Worm (Caenorhabditis elegans) whole organism, L2 larva: ENCODE data around the gene bus-18.

Experiments
- C34F6.9 ChIP-seq: fragments of 150-350 bp; optimal IDR thresholded peaks from 2 replicates; lab custom pipeline; 2014; ENCODE audit warnings: missing biosample characterization, missing genetic modification characterization
- F13H6.1 ChIP-seq: sonication (generic microtip); optimal IDR thresholded peaks from 2 replicates; lab custom pipeline; 2016; ENCODE audit warnings: missing genetic modification characterization, missing compliant biosample characterization
- R02D3.7 ChIP-seq: fragments of 150-350 bp; optimal IDR thresholded peaks from 2 replicates; lab custom pipeline; 2014; ENCODE audit warnings: missing biosample characterization, missing genetic modification characterization
- Y55F3AM.14 ChIP-seq: fragments of 200-800 bp; sonication (Bioruptor generic); optimal IDR thresholded peaks from 2 replicates; lab custom pipeline; 2018; ENCODE audit warnings: mild to moderate bottlenecking, missing genetic modification characterization, missing compliant biosample characterization
- ZK546.5 ChIP-seq: sonication (generic microtip); optimal IDR thresholded peaks from 2 replicates; lab custom pipeline; 2017; ENCODE audit warnings: missing biosample characterization, missing genetic modification characterization
- alr-1 ChIP-seq: fragments of 150-350 bp; optimal IDR thresholded peaks from 2 replicates; lab custom pipeline; 2014; ENCODE audit warnings: missing biosample characterization, missing genetic modification characterization
- aly-2 ChIP-seq: fragments of 150-350 bp; optimal IDR thresholded peaks from 2 replicates; lab custom pipeline; 2014; ENCODE audit warnings: missing biosample characterization, missing genetic modification characterization
- ama-1 ChIP-seq: fragments of 150-350 bp; optimal IDR thresholded peaks from 2 replicates; lab custom pipeline; 2018; ENCODE audit warnings: inconsistent platforms
- blmp-1 ChIP-seq: sonication (generic microtip); optimal IDR thresholded peaks from 2 replicates; lab custom pipeline; 2017; ENCODE audit warnings: missing genetic modification characterization, mild to moderate bottlenecking, missing compliant biosample characterization, antibody characterized with exemption, moderate library complexity; ENCODE audit not compliant: insufficient read depth
- ceh-16 ChIP-seq: fragments of 150-350 bp; optimal IDR thresholded peaks from 2 replicates; lab custom pipeline; 2014; ENCODE audit warnings: missing biosample characterization, missing genetic modification characterization
- ceh-82 ChIP-seq: fragments of 150-350 bp; optimal IDR thresholded peaks from 2 replicates; lab custom pipeline; 2014; ENCODE audit warnings: missing biosample characterization, missing genetic modification characterization
- crh-2 ChIP-seq: sonication (generic microtip); optimal IDR thresholded peaks from 2 replicates; lab custom pipeline; 2017; ENCODE audit warnings: missing biosample characterization, missing genetic modification characterization
- dmd-4 ChIP-seq: sonication (generic microtip); optimal IDR thresholded peaks from 2 replicates; lab custom pipeline; 2017; ENCODE audit warnings: missing biosample characterization, missing genetic modification characterization
- elt-1 ChIP-seq: fragments of 150-350 bp; optimal IDR thresholded peaks from 2 replicates; lab custom pipeline; 2014; ENCODE audit warnings: missing biosample characterization, missing genetic modification characterization
- elt-3 ChIP-seq: sonication (generic microtip); optimal IDR thresholded peaks from 2 replicates; lab custom pipeline; 2017; ENCODE audit warnings: missing biosample characterization, missing genetic modification characterization
- fos-1 ChIP-seq: fragments of 150-350 bp; optimal IDR thresholded peaks from 2 replicates; lab custom pipeline; 2014; ENCODE audit warnings: missing biosample characterization, missing genetic modification characterization
- lin-11 ChIP-seq: fragments of 150-350 bp; sonication (generic microtip); optimal IDR thresholded peaks from 2 replicates; lab custom pipeline; 2014; ENCODE audit warnings: missing biosample characterization, missing genetic modification characterization, inconsistent platforms, mixed read lengths
- lin-13 ChIP-seq: fragments of 150-350 bp; optimal IDR thresholded peaks from 2 replicates; lab custom pipeline; 2014; ENCODE audit warnings: missing biosample characterization, missing genetic modification reagents, missing genetic modification characterization
- lin-39 ChIP-seq: fragments of 150-350 bp; optimal IDR thresholded peaks from 2 replicates; lab custom pipeline; 2014; ENCODE audit warnings: missing biosample characterization, missing genetic modification reagents, missing genetic modification characterization
- mab-5 ChIP-seq: fragments of 150-350 bp; optimal IDR thresholded peaks from 2 replicates; lab custom pipeline; 2014; ENCODE audit warnings: missing biosample characterization, missing genetic modification characterization
- mbf-1 ChIP-seq: sonication (generic microtip); optimal IDR thresholded peaks from 2 replicates; lab custom pipeline; 2017; ENCODE audit warnings: missing biosample characterization, missing genetic modification characterization
- mdl-1 ChIP-seq, 2 experiments: fragments of 150-350 bp in 1 of 2; sonication (generic microtip) in 1 of 2; optimal IDR thresholded peaks; 2 replicates each; lab custom pipeline; 2017; ENCODE audit warnings: missing biosample characterization in 2 of 2, missing genetic modification characterization in 2 of 2
- nhr-11 ChIP-seq: fragments of 150-350 bp; optimal IDR thresholded peaks from 2 replicates; lab custom pipeline; 2014; ENCODE audit warnings: missing biosample characterization, missing genetic modification characterization
- nhr-21 ChIP-seq: fragments of 150-350 bp; optimal IDR thresholded peaks from 2 replicates; lab custom pipeline; 2014; ENCODE audit warnings: missing biosample characterization, missing genetic modification characterization
- nhr-23 ChIP-seq: fragments of 150-350 bp; optimal IDR thresholded peaks from 2 replicates; lab custom pipeline; 2014; ENCODE audit warnings: missing biosample characterization, missing genetic modification reagents, missing genetic modification characterization
- nhr-25 ChIP-seq: fragments of 150-350 bp; sonication (generic microtip); optimal IDR thresholded peaks from 3 replicates; lab custom pipeline; 2014; ENCODE audit warnings: missing biosample characterization, missing genetic modification characterization
- nhr-6 ChIP-seq: fragments of 150-350 bp; optimal IDR thresholded peaks from 2 replicates; lab custom pipeline; 2014; ENCODE audit warnings: missing biosample characterization, missing genetic modification characterization
- nhr-77 ChIP-seq: fragments of 150-350 bp; optimal IDR thresholded peaks from 2 replicates; lab custom pipeline; 2014; ENCODE audit warnings: missing biosample characterization, missing genetic modification characterization
- peb-1 ChIP-seq: fragments of 150-350 bp; optimal IDR thresholded peaks from 2 replicates; lab custom pipeline; 2014; ENCODE audit warnings: missing biosample characterization, missing genetic modification characterization
- sem-4 ChIP-seq: fragments of 150-350 bp; optimal IDR thresholded peaks from 2 replicates; lab custom pipeline; 2014; ENCODE audit warnings: missing biosample characterization, missing genetic modification reagents, missing genetic modification characterization
- skn-1 ChIP-seq: sonication (generic microtip); optimal IDR thresholded peaks from 2 replicates; lab custom pipeline; 2017; ENCODE audit warnings: missing biosample characterization, missing genetic modification characterization
- sma-3 ChIP-seq: sonication (generic microtip); optimal IDR thresholded peaks from 2 replicates; lab custom pipeline; 2016; ENCODE audit warnings: missing genetic modification reagents, missing genetic modification characterization, missing compliant biosample characterization
- sma-9 ChIP-seq, 2 experiments: fragments of 150-350 bp in 1 of 2; sonication (generic microtip) in 1 of 2; optimal IDR thresholded peaks; 2 replicates each; lab custom pipeline; 2014 to 2016; ENCODE audit warnings: missing genetic modification characterization in 2 of 2, mild to moderate bottlenecking in 1 of 2, missing biosample characterization in 1 of 2, missing compliant biosample characterization in 1 of 2, missing genetic modification reagents in 1 of 2, moderate library complexity in 1 of 2
- unc-39 ChIP-seq: fragments of 150-350 bp; optimal IDR thresholded peaks from 2 replicates; lab custom pipeline; 2014; ENCODE audit warnings: missing biosample characterization, missing genetic modification characterization
- unc-62 ChIP-seq: fragments of 150-350 bp; optimal IDR thresholded peaks from 2 replicates; lab custom pipeline; 2014; ENCODE audit warnings: missing biosample characterization, missing genetic modification reagents, missing genetic modification characterization
- ztf-1 ChIP-seq: fragments of 200-800 bp; sonication (Bioruptor generic); conservative IDR thresholded peaks from 2 replicates; pipeline ENCODE4 v1.3.6; 2022; ENCODE audit warnings: missing genetic modification characterization, missing compliant biosample characterization
- ztf-11 ChIP-seq: sonication (generic microtip); optimal IDR thresholded peaks from 2 replicates; lab custom pipeline; 2017; ENCODE audit warnings: missing biosample characterization, missing genetic modification characterization
- ztf-4 ChIP-seq: fragments of 150-350 bp; optimal IDR thresholded peaks from 2 replicates; lab custom pipeline; 2014; ENCODE audit warnings: missing biosample characterization, missing genetic modification characterization

The bus-18 gene

ce11 chrV:11767028-11767427, 6.5 kb upstream of the bus-18 start, which contains the start of gene sel-11:
Gene sel-11, plus strand, starts transcription at chrV:11767328.
- TF ChIP-seq nhr-11 (tag; lab: Kevin White, UChicago): no peak
- no peak for TF ChIP-seq ztf-11 (tag; lab: Kevin White, UChicago)
- TF ChIP-seq ZK546.5 (tag; lab: Kevin White, UChicago): no peak
- TF ChIP-seq nhr-23 (tag; lab: Kevin White, UChicago): no peak
- no peak for TF ChIP-seq sem-4 (tag; lab: Kevin White, UChicago)
- TF ChIP-seq elt-1 (tag; lab: Kevin White, UChicago): no peak
- TF ChIP-seq R02D3.7 (tag; lab: Kevin White, UChicago): no peak
- TF ChIP-seq ceh-82 (tag; lab: Kevin White, UChicago): no peak
- TF ChIP-seq nhr-25 (tag; lab: Kevin White, UChicago): no peak
- TF ChIP-seq blmp-1 (tag; lab: Kevin White, UChicago): no peak

- TF ChIP-seq lin-39 (tag; lab: Kevin White, UChicago): no peak
- TF ChIP-seq elt-3 (tag; lab: Kevin White, UChicago): no peak
- TF ChIP-seq alr-1 (tag; lab: Kevin White, UChicago): no peak
- no peak for TF ChIP-seq skn-1 (tag; lab: Kevin White, UChicago)
- no peak for TF ChIP-seq mab-5 (tag; lab: Kevin White, UChicago)
- TF ChIP-seq ama-1 (lab: Kevin White, UChicago): no peak
- TF ChIP-seq fos-1 (tag; lab: Kevin White, UChicago): no peak
- TF ChIP-seq lin-13 (GFP tag; lab: Kevin White, UChicago): no peak
- no peak for TF ChIP-seq lin-11 (tag; lab: Kevin White, UChicago)
- no peak for TF ChIP-seq nhr-23 (tag; lab: Kevin White, UChicago)
- no peak for TF ChIP-seq aly-2 (tag; lab: Kevin White, UChicago)
- no peak for TF ChIP-seq sma-3
- no peak for TF ChIP-seq Y55F3AM.14 (GFP tag; lab: Kevin White, UChicago)
- no peak for TF ChIP-seq elt-1 (tag; lab: Kevin White, UChicago)
- no peak for TF ChIP-seq nhr-11 (tag; lab: Kevin White, UChicago)
- no peak for TF ChIP-seq unc-39
- TF ChIP-seq peb-1 (tag; lab: Kevin White, UChicago): no peak
- TF ChIP-seq mbf-1 (tag; lab: Kevin White, UChicago): no peak
- no peak for TF ChIP-seq F13H6.1
These were observed 3.9 kb upstream of the bus-18 start for ce11 chrV:11769646-11770045.

ce11 chrV:11770053-11770517, 3.4 kb upstream of the bus-18 start, which contains the start of gene F55A11.4:
Gene F55A11.4, plus strand, starts transcription at chrV:11770467.
- TF ChIP-seq ama-1 (lab: Kevin White, UChicago) (peak; percentile 32), nhr-25 (tag; lab: Kevin White, UChicago) (peak; percentile 10), ztf-1 (GFP tag; lab: Robert Waterston, UW) (no peak)

DNA sequence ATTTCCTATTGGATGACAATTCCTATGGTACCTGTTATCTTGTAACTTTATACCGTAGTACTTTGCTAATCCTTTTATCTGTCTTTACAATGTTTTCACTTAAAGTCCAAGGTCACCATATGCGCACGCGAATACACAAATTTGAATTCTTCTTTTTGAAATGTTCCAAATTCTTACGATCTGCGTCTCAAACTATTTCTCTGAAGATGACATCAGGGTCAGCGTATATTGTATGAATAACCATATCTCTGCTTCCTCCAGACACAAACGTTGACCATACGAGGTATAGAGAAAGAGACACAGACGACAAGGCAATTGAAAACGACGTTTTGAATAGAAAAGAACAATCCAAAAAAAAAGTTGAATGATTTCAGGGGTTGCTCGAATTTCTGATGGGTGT, 414 bp downstream of the bus-18 start:
- peak; percentile 62 for TF ChIP-seq fos-1 (tag; lab: Kevin White, UChicago)
- no peak for TF ChIP-seq crh-2 (tag; lab: Kevin White, UChicago)
- no peak for TF ChIP-seq skn-1 (tag; lab: Kevin White, UChicago)
- no peak for TF ChIP-seq aly-2 (tag; lab: Kevin White, UChicago)
- peak; percentile 39 for TF ChIP-seq nhr-25 (tag; lab: Kevin White, UChicago)
- no peak for TF ChIP-seq nhr-77
- TF ChIP-seq ama-1 (lab: Kevin White, UChicago): no peak
- no peak for TF ChIP-seq ztf-4 (tag; lab: Kevin White, UChicago)
- TF ChIP-seq alr-1 (tag; lab: Kevin White, UChicago): no peak
- no peak for TF ChIP-seq nhr-11 (tag; lab: Kevin White, UChicago)
- TF ChIP-seq nhr-6 (tag; lab: Kevin White, UChicago): no peak
- TF ChIP-seq nhr-21: no peak
- TF ChIP-seq unc-39: no peak
- TF ChIP-seq F13H6.1: no peak
- peak; percentile 27 for TF ChIP-seq ceh-16 (tag; lab: Kevin White, UChicago)
- TF ChIP-seq dmd-4: no peak
- no peak for TF ChIP-seq elt-3 (tag; lab: Kevin White, UChicago)

DNA sequence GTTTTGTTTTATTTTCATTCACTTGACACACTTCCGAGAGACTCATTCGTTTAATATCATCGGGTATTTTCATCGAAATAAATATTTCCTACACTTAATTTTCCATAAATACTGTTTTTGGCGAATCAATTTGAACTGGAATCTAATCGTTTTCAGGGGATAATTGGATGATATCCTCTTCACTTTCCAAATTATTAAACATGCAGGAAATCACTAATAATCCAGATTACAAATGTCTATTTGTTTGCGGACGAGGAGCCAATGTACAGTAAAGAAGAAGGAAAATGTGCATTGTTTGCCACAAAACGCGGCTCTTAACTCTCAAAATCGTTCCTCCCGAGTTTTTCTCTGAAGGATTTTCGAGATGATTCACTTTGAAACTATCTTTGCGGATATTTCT, 3.0 kb downstream of the bus-18 start, which contains the start of gene F55A11.6:
F55A11.6 (plus strand) TSS at position 301 of the 400 bp plus-strand sequence.
- no peak for TF ChIP-seq unc-62 (GFP tag; lab: Kevin White, UChicago)
- no peak for TF ChIP-seq lin-13 (GFP tag; lab: Kevin White, UChicago)
- no peak for TF ChIP-seq nhr-23 (tag; lab: Kevin White, UChicago)
- no peak for TF ChIP-seq C34F6.9 (tag; lab: Kevin White, UChicago)
- TF ChIP-seq ceh-16 (tag; lab: Kevin White, UChicago): no peak
- no peak for TF ChIP-seq sma-3
- no peak for TF ChIP-seq sma-9 (GFP tag; optimal IDR thresholded peaks at IDR 0.05; lab: Kevin White, UChicago)
- TF ChIP-seq sma-9 (tag; optimal IDR thresholded peaks at IDR 0.05; lab: Kevin White, UChicago): no peak
- TF ChIP-seq nhr-11 (tag; lab: Kevin White, UChicago): no peak
- no peak for TF ChIP-seq aly-2 (tag; lab: Kevin White, UChicago)
- no peak for TF ChIP-seq mdl-1 (tag; optimal IDR thresholded peaks at IDR 0.05; lab: Kevin White, UChicago)
